Worm (Caenorhabditis elegans) whole organism, L3 larva: Measurements from ENCODE around the gene syx-18.

ENCODE experiments used
- ceh-28 ChIP-seq: fragments of 150-350 bp; optimal IDR thresholded peaks from 2 replicates; lab custom pipeline; 2014; ENCODE audit warnings: missing biosample characterization, missing genetic modification reagents, missing genetic modification characterization
- elt-3 ChIP-seq, 3 experiments: fragments of 150-350 bp in 1 of 3; sonication (generic microtip) in 2 of 3; optimal IDR thresholded peaks; 2 replicates in 2 of 3; 4 replicates in 1 of 3; lab custom pipeline; 2014 to 2017; ENCODE audit warnings: missing biosample characterization in 3 of 3, missing genetic modification characterization in 3 of 3

ce11 chrV:6652051-6652450, 3.2 kb downstream of the syx-18 start, which contains the start of gene T10H9.8:
- no peak for TF ChIP-seq ceh-28 (tag; lab: Kevin White, UChicago)
- TF ChIP-seq elt-3 (tag; optimal IDR thresholded peaks at IDR 0.05; lab: Kevin White, UChicago) = no peak
